Fruit fly (Drosophila melanogaster): Measurements from ENCODE around the gene ey.

ey gene

dm6 chr4:663055-663670, 34.3 kb upstream of the ey start, which contains the start of the genes CG46466 and Slip1 (continued):
- TF ChIP-seq CG3163 (GFP tag; optimal IDR thresholded peaks at IDR 0.05) = no peak
- TF ChIP-seq luna (GFP tag; optimal IDR thresholded peaks at IDR 0.05) = no peak
- TF ChIP-seq twi (tag; optimal IDR thresholded peaks at IDR 0.05) = peak; percentile 36
- no peak for TF ChIP-seq CG5180 (GFP tag; optimal IDR thresholded peaks at IDR 0.05)
- TF ChIP-seq lab (GFP tag; optimal IDR thresholded peaks at IDR 0.05) = no peak
- peak; percentile 62 for TF ChIP-seq CG14710 (tag; optimal IDR thresholded peaks at IDR 0.05)
- TF ChIP-seq HLH3B (GFP tag; IDR thresholded peaks at IDR 0.05) = no peak
- no peak for TF ChIP-seq CG6813 (GFP tag; optimal IDR thresholded peaks at IDR 0.05)
- TF ChIP-seq Poxn (GFP tag; IDR thresholded peaks at IDR 0.05) = no peak
- peak; percentile 6 for TF ChIP-seq az2 (GFP tag; optimal IDR thresholded peaks at IDR 0.05)
- no peak for TF ChIP-seq CG6689 (GFP tag; IDR thresholded peaks at IDR 0.05)
- TF ChIP-seq CG30403 (GFP tag; optimal IDR thresholded peaks at IDR 0.05) = peak; percentile 31
- TF ChIP-seq Usf (GFP tag; optimal IDR thresholded peaks at IDR 0.05) = no peak
- no peak for TF ChIP-seq knrl (GFP tag; IDR thresholded peaks at IDR 0.05; ENCODE audit: partially characterized antibody)
- no peak for TF ChIP-seq CHES-1-like (GFP tag; optimal IDR thresholded peaks at IDR 0.05)
- TF ChIP-seq CG6272 (GFP tag; IDR thresholded peaks at IDR 0.05) = no peak
- no peak for TF ChIP-seq dan (GFP tag; IDR thresholded peaks at IDR 0.05)
- TF ChIP-seq CG30431 (GFP tag; optimal IDR thresholded peaks at IDR 0.05) = no peak
- TF ChIP-seq usp (GFP tag; optimal IDR thresholded peaks at IDR 0.05) = no peak
- no peak for TF ChIP-seq caup (GFP tag; optimal IDR thresholded peaks at IDR 0.05; ENCODE audit: severe bottlenecking)
- no peak for TF ChIP-seq CG15011 (GFP tag; optimal IDR thresholded peaks at IDR 0.05)
- no peak for TF ChIP-seq CG6765 (GFP tag; optimal IDR thresholded peaks at IDR 0.05)
- TF ChIP-seq CG3281 (GFP tag; optimal IDR thresholded peaks at IDR 0.05) = no peak
- TF ChIP-seq CG10431 (GFP tag; optimal IDR thresholded peaks at IDR 0.05) = no peak
- no peak for TF ChIP-seq Deaf1 (tag; optimal IDR thresholded peaks at IDR 0.05)
- no peak for TF ChIP-seq CG10321 (GFP tag; IDR thresholded peaks at IDR 0.05)
- TF ChIP-seq wor (GFP tag; IDR thresholded peaks at IDR 0.05) = no peak
- TF ChIP-seq mam (GFP tag; optimal IDR thresholded peaks at IDR 0.05) = peak; percentile 9
- TF ChIP-seq CG11456 (GFP tag; IDR thresholded peaks at IDR 0.05) = no peak
- peak; percentile 60 for TF ChIP-seq phol (tag; optimal IDR thresholded peaks at IDR 0.05)
- TF ChIP-seq CG34422 (GFP tag; IDR thresholded peaks at IDR 0.05) = no peak; the same call in 2 of the 3 replicates
- no peak for TF ChIP-seq rib (GFP tag; IDR thresholded peaks at IDR 0.05)
- TF ChIP-seq CG18262 (tag; optimal IDR thresholded peaks at IDR 0.05) = peak; percentile 32
- TF ChIP-seq da (GFP tag; optimal IDR thresholded peaks at IDR 0.05) = no peak
- no peak for TF ChIP-seq danr (GFP tag; IDR thresholded peaks at IDR 0.05)
- TF ChIP-seq grn (GFP tag; optimal IDR thresholded peaks at IDR 0.05) = no peak
- TF ChIP-seq CG15601 (tag; optimal IDR thresholded peaks at IDR 0.05) = no peak
- no peak for TF ChIP-seq Ptx1 (GFP tag; IDR thresholded peaks at IDR 0.05)
- no peak for TF ChIP-seq Sin3A (optimal IDR thresholded peaks at IDR 0.05)
- no peak for TF ChIP-seq zfh1 (GFP tag; IDR thresholded peaks at IDR 0.05)
- 0 out of 3 replicates have a peak, but pooled peaks have one; percentile 45 for TF ChIP-seq vnd (GFP tag; IDR thresholded peaks at IDR 0.05; ENCODE audit: partially characterized antibody)
- TF ChIP-seq toy (GFP tag; IDR thresholded peaks at IDR 0.05) = no peak
- no peak for TF ChIP-seq CTCF (GFP tag; optimal IDR thresholded peaks at IDR 0.05)
- no peak for TF ChIP-seq cas (GFP tag; IDR thresholded peaks at IDR 0.05)
- TF ChIP-seq gem (tag; optimal IDR thresholded peaks at IDR 0.05) = peak; percentile 57
- peak; percentile 24; the same call in 1 of the 2 replicates for TF ChIP-seq inv (GFP tag; IDR thresholded peaks at IDR 0.05; ENCODE audit: partially characterized antibody)
- no peak for TF ChIP-seq CG7987 (GFP tag; optimal IDR thresholded peaks at IDR 0.05)
- no peak for TF ChIP-seq oc (tag; optimal IDR thresholded peaks at IDR 0.05)
- TF ChIP-seq unpg (GFP tag; optimal IDR thresholded peaks at IDR 0.05) = peak; percentile 3
- no peak for TF ChIP-seq CG18619 (GFP tag; optimal IDR thresholded peaks at IDR 0.05)
- no peak for TF ChIP-seq nerfin-2 (GFP tag; IDR thresholded peaks at IDR 0.05; ENCODE audit: partially characterized antibody)
- no peak for TF ChIP-seq BtbVII (GFP tag; optimal IDR thresholded peaks at IDR 0.05)
